1 fruit fly cellular context compared by ENCODE assay signal in the genomic region with DNA sequence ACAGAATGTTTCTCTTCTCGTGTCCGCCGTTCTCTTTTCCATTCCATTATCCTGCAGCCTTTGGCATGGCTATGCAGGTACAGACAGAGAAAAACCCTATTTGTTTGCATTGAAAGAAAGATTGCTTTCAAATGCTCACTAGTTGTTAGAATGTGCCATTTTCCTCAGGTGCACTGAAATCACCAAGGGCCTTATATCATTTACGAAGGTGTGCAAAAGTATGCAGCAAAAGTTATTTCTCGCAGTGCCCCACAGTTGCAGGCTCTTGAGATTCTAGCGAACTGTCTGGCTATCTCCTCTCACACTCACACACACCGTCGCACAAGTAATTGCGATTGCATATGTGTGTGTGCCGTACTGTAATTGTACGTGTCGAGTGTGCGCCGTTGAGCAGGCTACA.
TF ChIP-seq lines count a peak whose summit lies in the region.

No protein-coding gene starts in this region.

TF ChIP-seq in whole organism, prepupa, 60 proteins besides CTCF, POLR2A, EP300 and RAD21 (continued from another document):
- TF ChIP-seq ss (GFP tag; optimal IDR thresholded peaks at IDR 0.05; lab: Kevin White, UChicago), result peak; percentile 3 to 50
- TF ChIP-seq CG3919 (GFP tag; optimal IDR thresholded peaks at IDR 0.05; lab: Kevin White, UChicago), result peak; percentile 66
- peak; percentile 42 for TF ChIP-seq svp (GFP tag; lab: Kevin White, UChicago)
- TF ChIP-seq Sox14 (GFP tag; optimal IDR thresholded peaks at IDR 0.05; lab: Kevin White, UChicago), result peak; percentile 54
- peak; percentile 37 for TF ChIP-seq CG6276 (GFP tag; optimal IDR thresholded peaks at IDR 0.05; lab: Kevin White, UChicago)
